Worm (Caenorhabditis elegans) whole organism, early embryonic: Measurements from ENCODE around the gene lips-1.

ENCODE experiments used
- B0310.2 ChIP-seq: sonication (generic microtip); optimal IDR thresholded peaks from 2 replicates; lab custom pipeline; 2016; ENCODE audit warnings: mild to moderate bottlenecking, missing genetic modification characterization, missing compliant biosample characterization
- F13C5.2 ChIP-seq: sonication (generic microtip); optimal IDR thresholded peaks from 2 replicates; lab custom pipeline; 2017; ENCODE audit warnings: mild to moderate bottlenecking, missing genetic modification characterization, inconsistent platforms, missing compliant biosample characterization
- aly-1 ChIP-seq: sonication (generic microtip); optimal IDR thresholded peaks from 2 replicates; lab custom pipeline; 2016; ENCODE audit warnings: missing genetic modification characterization, missing compliant biosample characterization
- ama-1 ChIP-seq: fragments of 150-350 bp; optimal IDR thresholded peaks from 2 replicates; lab custom pipeline; 2014
- ceh-13 ChIP-seq: fragments of 200-800 bp; sonication (Bioruptor generic); optimal IDR thresholded peaks from 2 replicates; lab custom pipeline; 2018; ENCODE audit warnings: mild to moderate bottlenecking, missing genetic modification characterization, missing compliant biosample characterization
- ceh-36 ChIP-seq: sonication (generic microtip); optimal IDR thresholded peaks from 2 replicates; lab custom pipeline; 2016; ENCODE audit warnings: missing genetic modification characterization, inconsistent platforms, missing compliant biosample characterization
- ets-7 ChIP-seq: sonication (generic microtip); optimal IDR thresholded peaks from 2 replicates; lab custom pipeline; 2016; ENCODE audit warnings: missing genotype, missing genetic modification characterization, missing compliant biosample characterization
- flt-1 ChIP-seq: fragments of 200-800 bp; sonication (Bioruptor generic); IDR thresholded peaks from 2 replicates; pipeline ENCODE4 v1.3.6; 2022; ENCODE audit warnings: missing genetic modification characterization, missing compliant biosample characterization
- hmbx-1 ChIP-seq: sonication (generic microtip); optimal IDR thresholded peaks from 2 replicates; lab custom pipeline; 2016; ENCODE audit warnings: mild to moderate bottlenecking, missing genetic modification characterization, missing compliant biosample characterization
- hmg-4 ChIP-seq: fragments of 200-800 bp; sonication (Bioruptor generic); optimal IDR thresholded peaks from 2 replicates; lab custom pipeline; 2018; ENCODE audit warnings: mild to moderate bottlenecking, missing genetic modification characterization, missing compliant biosample characterization
- hnd-1 ChIP-seq: sonication (generic microtip); optimal IDR thresholded peaks from 2 replicates; lab custom pipeline; 2016; ENCODE audit warnings: missing genetic modification characterization, missing compliant biosample characterization
- pes-1 ChIP-seq: fragments of 200-800 bp; sonication (Bioruptor generic); IDR thresholded peaks from 2 replicates; pipeline ENCODE4 v1.3.6; 2022; ENCODE audit warnings: missing genetic modification reagents, missing genetic modification characterization, missing compliant biosample characterization
- scrt-1 ChIP-seq: fragments of 200-800 bp; sonication (Bioruptor generic); IDR thresholded peaks from 2 replicates; pipeline ENCODE4 v1.3.6; 2022; ENCODE audit warnings: missing genetic modification characterization, missing compliant biosample characterization
- sea-1 ChIP-seq: fragments of 200-800 bp; sonication (Bioruptor generic); conservative IDR thresholded peaks from 2 replicates; pipeline ENCODE4 v1.3.6; 2022; ENCODE audit warnings: missing genetic modification characterization, missing compliant biosample characterization
- tbx-11 ChIP-seq: fragments of 200-800 bp; sonication (Bioruptor generic); IDR thresholded peaks from 2 replicates; pipeline ENCODE4 v1.3.6; 2022; ENCODE audit warnings: missing genetic modification characterization, missing compliant biosample characterization
- tbx-37 ChIP-seq: fragments of 200-800 bp; sonication (Bioruptor generic); conservative IDR thresholded peaks from 2 replicates; pipeline ENCODE4 v1.3.6; 2022; ENCODE audit warnings: missing genetic modification reagents, missing genetic modification characterization, missing compliant biosample characterization
- tra-4 ChIP-seq: sonication (generic microtip); optimal IDR thresholded peaks from 2 replicates; lab custom pipeline; 2017; ENCODE audit warnings: missing genetic modification characterization, missing compliant biosample characterization

The lips-1 gene

DNA sequence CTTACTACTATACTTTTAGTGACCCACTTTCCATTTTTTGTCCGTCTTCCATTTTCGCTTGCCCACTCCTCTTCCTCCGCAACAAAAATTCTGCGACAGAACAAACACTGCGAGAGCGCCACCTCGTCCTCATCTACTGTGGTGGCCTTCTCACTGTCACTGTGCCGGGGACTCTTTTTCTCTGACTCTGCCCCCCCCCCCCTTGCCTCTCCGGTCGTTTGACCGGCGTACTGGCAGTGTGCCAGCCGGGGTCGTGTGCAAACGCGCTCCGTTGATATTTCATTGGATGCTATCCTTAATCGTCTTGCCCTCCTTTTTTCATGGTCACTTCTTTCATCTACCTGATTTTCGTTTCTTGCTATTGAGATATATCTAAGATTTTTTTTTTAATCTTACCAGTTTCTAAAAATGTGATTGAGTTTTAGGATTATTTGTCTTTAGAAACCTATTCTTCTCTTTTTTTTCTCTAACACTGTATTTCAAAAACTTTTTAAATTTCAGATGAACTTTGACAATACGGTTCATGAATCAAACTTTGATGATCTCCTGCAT, 12.0 kb upstream of the lips-1 start, which contains the start of gene atf-6:
Gene atf-6 (plus strand): TSS at position 502 of the 552 bp plus-strand sequence.
- peak; percentile 74 for TF ChIP-seq F13C5.2
- 0 out of 2 replicates have a peak, but pooled peaks have one; percentile 31 for TF ChIP-seq tbx-11
- TF ChIP-seq hmg-4 (GFP tag; lab: Kevin White, UChicago): peak; percentile 90
- no peak for TF ChIP-seq B0310.2
- no peak for TF ChIP-seq flt-1
- TF ChIP-seq ets-7: peak; percentile 28
- TF ChIP-seq ceh-36: no peak
- 0 out of 2 replicates have a peak, but pooled peaks have one; percentile 21 for TF ChIP-seq tbx-37 (GFP tag; lab: Robert Waterston, UW)
- no peak for TF ChIP-seq ceh-13 (GFP tag; lab: Kevin White, UChicago)
- no peak for TF ChIP-seq scrt-1 (GFP tag; lab: Robert Waterston, UW)
- TF ChIP-seq hnd-1 (tag; lab: Kevin White, UChicago): peak; percentile 10
- 0 out of 2 replicates have a peak, but pooled peaks have one; percentile 45 for TF ChIP-seq pes-1 (GFP tag; lab: Robert Waterston, UW)
- peak; percentile 2 for TF ChIP-seq aly-1 (tag; lab: Kevin White, UChicago)

DNA sequence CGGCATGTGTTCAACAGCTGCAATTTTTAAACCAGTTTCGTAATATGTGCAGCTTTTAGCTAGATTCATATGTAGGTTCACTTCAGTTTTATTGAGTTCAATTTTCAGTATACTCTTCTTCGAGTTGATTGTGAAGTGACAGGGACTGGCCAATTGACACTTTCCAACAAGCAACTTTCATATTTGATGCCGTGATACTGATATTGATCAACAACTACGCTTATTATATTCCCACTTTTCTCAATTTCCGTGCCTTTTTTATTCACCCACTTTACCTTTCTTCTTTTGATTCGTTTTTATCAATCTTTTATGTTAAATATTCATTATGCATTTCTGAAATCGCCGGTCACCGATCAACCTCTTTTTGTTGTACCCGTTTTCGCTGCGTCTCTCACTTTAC, 8.5 kb upstream of the lips-1 start:
- TF ChIP-seq hmg-4 (GFP tag; lab: Kevin White, UChicago): no peak
- no peak for TF ChIP-seq tbx-11
- no peak for TF ChIP-seq F13C5.2
- no peak for TF ChIP-seq ceh-36
- TF ChIP-seq flt-1: no peak
- TF ChIP-seq ets-7: no peak
- TF ChIP-seq B0310.2: no peak
- no peak for TF ChIP-seq sea-1 (GFP tag; lab: Robert Waterston, UW)
- no peak for TF ChIP-seq tra-4 (tag; lab: Kevin White, UChicago)
- TF ChIP-seq hmbx-1: no peak
- TF ChIP-seq pes-1 (GFP tag; lab: Robert Waterston, UW): no peak
- no peak for TF ChIP-seq ceh-13 (GFP tag; lab: Kevin White, UChicago)
- no peak for TF ChIP-seq aly-1 (tag; lab: Kevin White, UChicago)
- no peak for TF ChIP-seq tbx-37 (GFP tag; lab: Robert Waterston, UW)
- TF ChIP-seq ama-1: no peak
- TF ChIP-seq scrt-1 (GFP tag; lab: Robert Waterston, UW): no peak
- no peak for TF ChIP-seq hnd-1 (tag; lab: Kevin White, UChicago)

DNA sequence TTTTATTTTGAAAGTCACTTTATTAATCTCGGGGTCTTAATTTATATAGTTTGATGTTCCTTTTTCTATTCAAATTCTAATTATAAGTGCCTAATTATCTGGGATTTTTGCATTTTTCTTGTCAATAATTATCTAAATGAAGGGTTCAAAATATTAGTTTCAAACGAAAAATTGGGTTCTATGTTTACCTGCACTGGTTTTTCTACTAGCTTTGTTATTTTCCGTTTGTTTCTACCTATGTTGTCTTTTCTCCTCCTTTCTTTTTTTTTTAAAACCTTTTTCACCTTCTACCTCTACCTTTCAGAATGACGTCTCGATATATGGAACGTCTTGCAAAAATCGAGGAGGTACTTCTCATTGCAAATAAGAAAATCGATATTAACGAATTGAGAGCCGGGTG, 7.8 kb upstream of the lips-1 start, which contains the start of gene tbc-13:
Gene tbc-13 (plus strand): TSS at position 301 of the 400 bp plus-strand sequence.
- TF ChIP-seq tra-4 (tag; lab: Kevin White, UChicago) (no peak), scrt-1 (GFP tag; lab: Robert Waterston, UW) (no peak), ama-1 (no peak), F13C5.2 (no peak), tbx-37 (GFP tag; lab: Robert Waterston, UW) (no peak), sea-1 (GFP tag; lab: Robert Waterston, UW) (no peak), ceh-36 (no peak), flt-1 (no peak), hnd-1 (tag; lab: Kevin White, UChicago) (no peak), hmbx-1 (no peak), tbx-11 (no peak), ets-7 (no peak), B0310.2 (no peak), pes-1 (GFP tag; lab: Robert Waterston, UW) (no peak), aly-1 (tag; lab: Kevin White, UChicago) (no peak), hmg-4 (GFP tag; lab: Kevin White, UChicago) (no peak), ceh-13 (GFP tag; lab: Kevin White, UChicago) (no peak)

DNA sequence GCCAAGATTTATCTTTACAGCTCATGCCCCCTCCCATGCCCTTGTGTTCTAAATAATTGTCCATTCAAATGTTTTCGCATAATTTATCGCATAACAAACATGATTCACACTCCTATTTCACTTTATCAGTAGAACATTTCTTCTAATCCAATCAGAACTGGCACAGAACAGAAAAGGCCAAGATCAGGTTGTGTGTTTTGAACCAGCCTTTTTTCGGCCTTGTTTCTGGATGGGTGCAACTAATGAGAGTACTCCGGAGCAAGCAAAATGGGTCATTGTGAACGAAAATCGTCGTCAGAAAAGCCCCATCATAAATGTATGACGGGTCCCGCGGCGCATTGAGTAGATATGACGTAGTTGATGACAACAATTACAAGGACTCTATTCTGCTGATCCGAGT, 1.4 kb upstream of the lips-1 start:
- TF ChIP-seq ceh-36: no peak
- TF ChIP-seq B0310.2: no peak
- no peak for TF ChIP-seq aly-1 (tag; lab: Kevin White, UChicago)
- no peak for TF ChIP-seq hmbx-1
- TF ChIP-seq tra-4 (tag; lab: Kevin White, UChicago): no peak

DNA sequence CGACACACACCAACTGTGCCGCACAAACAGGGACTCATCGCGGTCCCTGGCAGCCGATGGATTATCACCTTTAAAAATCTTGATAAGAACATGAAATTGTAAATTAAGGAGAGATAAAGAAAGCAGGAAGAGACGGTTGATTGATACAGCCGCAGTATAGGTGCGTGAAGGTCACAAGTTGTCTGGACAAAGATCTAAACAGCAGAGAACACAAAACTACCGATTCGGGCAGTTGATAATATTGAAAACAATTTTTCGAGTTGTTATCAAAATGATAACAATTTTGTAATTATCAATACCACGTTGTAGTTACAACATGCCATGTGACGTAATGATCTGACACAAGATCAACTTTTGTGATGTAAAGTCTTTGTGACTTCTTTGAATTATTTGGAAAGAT, 8.2 kb downstream of the lips-1 start:
- no peak for TF ChIP-seq scrt-1 (GFP tag; lab: Robert Waterston, UW)
- TF ChIP-seq hnd-1 (tag; lab: Kevin White, UChicago): no peak
- no peak for TF ChIP-seq tbx-11
- TF ChIP-seq flt-1: no peak
- no peak for TF ChIP-seq pes-1 (GFP tag; lab: Robert Waterston, UW)
- no peak for TF ChIP-seq ceh-36
- TF ChIP-seq sea-1 (GFP tag; lab: Robert Waterston, UW): no peak
- no peak for TF ChIP-seq ama-1
- no peak for TF ChIP-seq tra-4 (tag; lab: Kevin White, UChicago)
- TF ChIP-seq F13C5.2: no peak
- TF ChIP-seq aly-1 (tag; lab: Kevin White, UChicago): no peak
- no peak for TF ChIP-seq hmg-4 (GFP tag; lab: Kevin White, UChicago)
- no peak for TF ChIP-seq ets-7
- TF ChIP-seq tbx-37 (GFP tag; lab: Robert Waterston, UW): no peak
- TF ChIP-seq hmbx-1: no peak
- no peak for TF ChIP-seq ceh-13 (GFP tag; lab: Kevin White, UChicago)
- TF ChIP-seq B0310.2: no peak

DNA sequence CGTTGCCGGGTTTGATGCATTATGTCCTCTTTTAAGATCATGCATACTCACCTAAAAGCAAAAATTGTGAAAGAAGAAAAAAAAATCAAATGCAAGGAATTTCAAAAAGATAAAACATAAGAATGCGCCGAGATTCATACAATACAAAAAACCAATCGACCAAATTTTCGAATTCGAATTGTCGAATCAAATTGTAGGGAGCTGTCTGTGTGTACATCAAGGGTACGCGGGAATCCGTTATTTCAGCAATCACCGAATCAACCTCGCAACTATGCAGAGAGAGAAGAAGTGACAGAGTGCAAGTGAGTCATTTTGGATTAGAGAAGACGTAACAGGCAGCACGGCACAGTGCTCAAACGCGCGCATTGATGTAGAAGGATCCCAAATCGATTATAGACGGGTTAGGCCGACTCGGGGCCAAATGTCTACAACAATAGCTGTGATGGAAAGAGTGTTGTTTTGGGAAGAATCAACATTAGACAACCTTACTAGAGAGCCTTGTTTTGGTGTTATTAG, 10.8 kb downstream of the lips-1 start, which contains the start of gene sdz-19:
Gene sdz-19 (minus strand): TSS at position 51 of the 516 bp plus-strand sequence.
- peak; percentile 0 for TF ChIP-seq tra-4 (tag; lab: Kevin White, UChicago)
- TF ChIP-seq ama-1: peak; percentile 59
- no peak for TF ChIP-seq ets-7
- TF ChIP-seq hnd-1 (tag; lab: Kevin White, UChicago): no peak
- TF ChIP-seq F13C5.2: no peak
- no peak for TF ChIP-seq ceh-36
- TF ChIP-seq scrt-1 (GFP tag; lab: Robert Waterston, UW): no peak
- TF ChIP-seq hmbx-1: no peak
- TF ChIP-seq flt-1: no peak

DNA sequence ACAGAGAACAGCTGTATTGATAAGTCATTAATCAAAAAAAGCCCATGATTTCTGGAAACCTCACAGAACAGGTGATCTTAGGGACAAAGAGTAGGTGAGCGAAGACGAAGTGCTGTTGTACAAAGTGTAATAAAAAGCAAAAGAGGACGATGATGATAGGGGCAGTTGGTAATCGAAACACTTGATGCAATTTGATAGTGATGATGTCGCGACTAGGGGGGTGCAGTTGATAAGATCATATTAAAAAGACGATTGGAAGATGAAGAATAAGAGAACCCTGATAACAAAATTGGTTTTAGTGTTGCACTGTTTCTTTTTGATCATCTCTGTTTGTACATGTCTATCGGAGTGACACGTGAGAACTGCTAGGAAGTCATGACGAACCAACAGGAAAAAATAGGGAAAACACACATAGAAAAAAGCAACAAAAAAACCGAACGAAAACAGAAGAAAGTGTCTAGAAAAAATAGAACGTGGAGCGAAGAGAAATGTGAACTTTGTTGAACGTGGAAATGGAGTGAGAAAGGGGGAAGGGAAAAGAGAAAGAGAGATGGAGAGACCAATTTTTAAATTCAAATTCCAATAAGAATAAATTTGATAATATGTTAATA, 16.9 kb downstream of the lips-1 start:
- TF ChIP-seq tra-4 (tag; lab: Kevin White, UChicago) (no peak), ets-7 (no peak), hmg-4 (GFP tag; lab: Kevin White, UChicago) (no peak), tbx-37 (GFP tag; lab: Robert Waterston, UW) (no peak), hmbx-1 (no peak), tbx-11 (no peak), sea-1 (GFP tag; lab: Robert Waterston, UW) (no peak), aly-1 (tag; lab: Kevin White, UChicago) (no peak), pes-1 (GFP tag; lab: Robert Waterston, UW) (no peak), ama-1 (no peak), ceh-36 (no peak), scrt-1 (GFP tag; lab: Robert Waterston, UW) (no peak), ceh-13 (GFP tag; lab: Kevin White, UChicago) (no peak)
